Fruit fly (Drosophila melanogaster) whole organism, embryonic: ENCODE measurements around the gene yellow-e2.

ENCODE experiments used
- Aef1 ChIP-seq: fragments of 200-800 bp; sonication (Bioruptor generic); IDR thresholded peaks from 3 replicates; pipeline ENCODE4 v1.3.6; 2022; ENCODE audit warnings: missing biosample characterization, missing genetic modification characterization
- Antp ChIP-seq: fragments of 200-800 bp; sonication (Bioruptor generic); optimal IDR thresholded peaks from 3 replicates; lab custom pipeline; 2016; ENCODE audit warnings: missing biosample characterization, missing genetic modification characterization
- BEAF-32 ChIP-seq: fragments of 200-800 bp; sonication (Bioruptor generic); optimal IDR thresholded peaks from 3 replicates; lab custom pipeline; 2017; ENCODE audit warnings: missing biosample characterization, missing genetic modification characterization, mild to moderate bottlenecking, moderate library complexity, missing genetic modification reagents
- CG11696 ChIP-seq: fragments of 200-800 bp; sonication (Bioruptor generic); IDR thresholded peaks from 2 replicates; pipeline ENCODE4 v1.3.6; 2022; ENCODE audit warnings: missing biosample characterization, missing genetic modification characterization
- CG12299 ChIP-seq: fragments of 200-800 bp; sonication (Bioruptor generic); optimal IDR thresholded peaks from 2 replicates; lab custom pipeline; 2018; ENCODE audit warnings: missing biosample characterization, mild to moderate bottlenecking, missing genetic modification characterization
- CG13123 ChIP-seq: fragments of 200-800 bp; sonication (Bioruptor generic); optimal IDR thresholded peaks from 2 replicates; lab custom pipeline; 2016; ENCODE audit warnings: missing biosample characterization, missing genetic modification characterization
- CG13287 ChIP-seq: fragments of 200-800 bp; sonication (Bioruptor generic); IDR thresholded peaks from 2 replicates; pipeline ENCODE4 v1.3.6; 2022; ENCODE audit warnings: missing biosample characterization, missing genetic modification characterization; ENCODE audit not compliant: partially characterized antibody
- CG13775 ChIP-seq: fragments of 200-800 bp; sonication (Bioruptor generic); optimal IDR thresholded peaks from 3 replicates; lab custom pipeline; 2017; ENCODE audit warnings: missing biosample characterization, mild to moderate bottlenecking, missing genetic modification characterization
- CG15011 ChIP-seq: fragments of 200-800 bp; sonication (Bioruptor generic); optimal IDR thresholded peaks from 3 replicates; lab custom pipeline; 2018; ENCODE audit warnings: missing biosample characterization, mild to moderate bottlenecking, missing genetic modification characterization
- CG16863 ChIP-seq: fragments of 200-800 bp; sonication (Bioruptor generic); optimal IDR thresholded peaks from 3 replicates; lab custom pipeline; 2016; ENCODE audit warnings: missing biosample characterization, missing genetic modification characterization
- CG17361 ChIP-seq: fragments of 200-800 bp; sonication (Bioruptor generic); IDR thresholded peaks from 3 replicates; pipeline ENCODE4 v1.3.6; 2022; ENCODE audit warnings: missing biosample characterization, missing genetic modification characterization
- CG18011 ChIP-seq: fragments of 200-800 bp; sonication (Bioruptor generic); optimal IDR thresholded peaks from 2 replicates; lab custom pipeline; 2017; ENCODE audit warnings: missing biosample characterization, missing genetic modification characterization, mild to moderate bottlenecking, moderate library complexity, missing genotype
- CG18262 ChIP-seq: fragments of 200-800 bp; optimal IDR thresholded peaks from 3 replicates; lab custom pipeline; 2019; ENCODE audit warnings: missing biosample characterization, mild to moderate bottlenecking, missing genetic modification characterization, moderate library complexity
- CG18599 ChIP-seq: fragments of 200-800 bp; sonication (Bioruptor generic); optimal IDR thresholded peaks from 3 replicates; lab custom pipeline; 2017; ENCODE audit warnings: missing biosample characterization, missing genetic modification characterization, mild to moderate bottlenecking, moderate library complexity, missing genetic modification reagents
- CG2199 ChIP-seq: fragments of 200-800 bp; sonication (Bioruptor generic); IDR thresholded peaks from 3 replicates; pipeline ENCODE4 v1.3.6; 2022; ENCODE audit warnings: missing biosample characterization, missing genetic modification characterization
- CG31388 ChIP-seq: fragments of 200-800 bp; sonication (Bioruptor generic); optimal IDR thresholded peaks from 2 replicates; lab custom pipeline; 2016; ENCODE audit warnings: missing biosample characterization, missing genetic modification characterization
- CG3163 ChIP-seq: fragments of 200-800 bp; sonication (Bioruptor generic); optimal IDR thresholded peaks from 3 replicates; lab custom pipeline; 2016; ENCODE audit warnings: missing biosample characterization, missing genetic modification characterization
- CG4854 ChIP-seq: fragments of 200-800 bp; sonication (Bioruptor generic); optimal IDR thresholded peaks from 2 replicates; lab custom pipeline; 2016; ENCODE audit warnings: missing biosample characterization, missing genetic modification characterization, inconsistent platforms
- CG6254 ChIP-seq: fragments of 200-800 bp; sonication (Bioruptor generic); optimal IDR thresholded peaks from 3 replicates; lab custom pipeline; 2017; ENCODE audit warnings: mild to moderate bottlenecking, missing biosample characterization, missing genetic modification reagents, missing genetic modification characterization
- CG6689 ChIP-seq: fragments of 200-800 bp; sonication (Bioruptor generic); IDR thresholded peaks from 2 replicates; pipeline ENCODE4 v1.3.6; 2022; ENCODE audit warnings: missing biosample characterization, missing genetic modification characterization
- CG7987 ChIP-seq: fragments of 200-800 bp; sonication (Bioruptor generic); optimal IDR thresholded peaks from 2 replicates; lab custom pipeline; 2018; ENCODE audit warnings: missing biosample characterization, mild to moderate bottlenecking, missing genetic modification characterization, moderate library complexity
- CG8478 ChIP-seq: fragments of >200 bp; optimal IDR thresholded peaks from 2 replicates; lab custom pipeline; 2018
- D19A ChIP-seq: fragments of 200-800 bp; optimal IDR thresholded peaks from 3 replicates; lab custom pipeline; 2019; ENCODE audit warnings: missing biosample characterization, mild to moderate bottlenecking, missing genetic modification characterization, moderate library complexity
- Dek ChIP-seq: fragments of 200-800 bp; sonication (Bioruptor generic); optimal IDR thresholded peaks from 3 replicates; lab custom pipeline; 2019; ENCODE audit warnings: missing biosample characterization, mild to moderate bottlenecking, missing genetic modification characterization, moderate library complexity
- Dref ChIP-seq: fragments of 200-800 bp; sonication (Bioruptor generic); IDR thresholded peaks from 2 replicates; pipeline ENCODE4 v1.3.6; 2022; ENCODE audit warnings: missing biosample characterization, missing genetic modification characterization
- H15 ChIP-seq: fragments of 200-800 bp; sonication (Bioruptor generic); IDR thresholded peaks from 3 replicates; pipeline ENCODE4 v1.3.6; 2022; ENCODE audit warnings: missing biosample characterization, missing genetic modification characterization
- Hmx ChIP-seq: fragments of 200-800 bp; sonication (Bioruptor generic); optimal IDR thresholded peaks from 2 replicates; lab custom pipeline; 2016; ENCODE audit warnings: missing biosample characterization, missing genetic modification characterization
- MTF-1 ChIP-seq: fragments of 200-800 bp; sonication (Bioruptor generic); optimal IDR thresholded peaks from 2 replicates; lab custom pipeline; 2018; ENCODE audit warnings: missing biosample characterization, mild to moderate bottlenecking, missing genetic modification characterization, borderline replicate concordance
- Poxn ChIP-seq: fragments of 200-800 bp; sonication (Bioruptor generic); IDR thresholded peaks from 2 replicates; pipeline ENCODE4 v1.3.6; 2022; ENCODE audit warnings: missing biosample characterization, missing genetic modification characterization
- Rfx ChIP-seq: fragments of 200-800 bp; sonication (Bioruptor generic); IDR thresholded peaks from 2 replicates; pipeline ENCODE4 v1.3.6; 2022; ENCODE audit warnings: missing biosample characterization, missing genetic modification characterization
- Vsx1 ChIP-seq: fragments of 200-800 bp; sonication (Bioruptor generic); optimal IDR thresholded peaks from 2 replicates; lab custom pipeline; 2017; ENCODE audit warnings: missing biosample characterization, mild to moderate bottlenecking, missing genetic modification characterization, missing genetic modification reagents
- ap ChIP-seq: fragments of 200-800 bp; sonication (Bioruptor generic); IDR thresholded peaks from 2 replicates; pipeline ENCODE4 v1.3.6; 2022; ENCODE audit warnings: missing biosample characterization, missing genetic modification characterization
- az2 ChIP-seq: fragments of 200-800 bp; sonication (Bioruptor generic); optimal IDR thresholded peaks from 3 replicates; lab custom pipeline; 2016; ENCODE audit warnings: missing biosample characterization, missing genetic modification characterization
- cad ChIP-seq: fragments of >200 bp; optimal IDR thresholded peaks from 2 replicates; lab custom pipeline; 2017; ENCODE audit warnings: missing biosample characterization, missing genetic modification characterization
- dimm ChIP-seq: fragments of 200-800 bp; sonication (Bioruptor generic); IDR thresholded peaks from 2 replicates; pipeline ENCODE4 v1.3.6; 2022; ENCODE audit warnings: missing biosample characterization, missing genetic modification characterization
- dpn ChIP-seq, 2 experiments: fragments of 200-800 bp; sonication (Bioruptor generic); optimal IDR thresholded peaks; 3 replicates each; lab custom pipeline; 2016; ENCODE audit warnings: missing biosample characterization in 2 of 2, missing genetic modification characterization in 2 of 2
- dysf ChIP-seq: fragments of 200-800 bp; sonication (Bioruptor generic); IDR thresholded peaks from 3 replicates; pipeline ENCODE4 v1.3.6; 2022; ENCODE audit warnings: missing biosample characterization, missing genetic modification characterization
- ems ChIP-seq: fragments of 200-800 bp; sonication (Bioruptor generic); optimal IDR thresholded peaks from 3 replicates; lab custom pipeline; 2016; ENCODE audit warnings: missing biosample characterization, missing genetic modification characterization
- eyg ChIP-seq: fragments of 200-800 bp; sonication (Bioruptor generic); optimal IDR thresholded peaks from 3 replicates; lab custom pipeline; 2016; ENCODE audit warnings: missing biosample characterization, missing genetic modification characterization
- fd64A ChIP-seq: fragments of 200-800 bp; sonication (Bioruptor generic); optimal IDR thresholded peaks from 3 replicates; lab custom pipeline; 2018; ENCODE audit warnings: missing biosample characterization, mild to moderate bottlenecking, missing genetic modification characterization
- gcm2 ChIP-seq: fragments of 200-800 bp; sonication (Bioruptor generic); optimal IDR thresholded peaks from 2 replicates; lab custom pipeline; 2016; ENCODE audit warnings: missing biosample characterization, missing genetic modification characterization
- gfzf ChIP-seq: fragments of 200-800 bp; sonication (Bioruptor generic); optimal IDR thresholded peaks from 2 replicates; lab custom pipeline; 2016; ENCODE audit warnings: missing biosample characterization, mild to moderate bottlenecking, missing genetic modification characterization, moderate library complexity
- grn ChIP-seq: fragments of 200-800 bp; sonication (Bioruptor generic); optimal IDR thresholded peaks from 3 replicates; lab custom pipeline; 2017; ENCODE audit warnings: missing biosample characterization, missing genetic modification characterization
- gsb ChIP-seq: fragments of 200-800 bp; sonication (Bioruptor generic); IDR thresholded peaks from 2 replicates; pipeline ENCODE4 v1.3.6; 2022; ENCODE audit warnings: missing biosample characterization, missing genetic modification characterization
- jing ChIP-seq: fragments of 200-800 bp; sonication (Bioruptor generic); optimal IDR thresholded peaks from 2 replicates; lab custom pipeline; 2018; ENCODE audit warnings: missing biosample characterization, mild to moderate bottlenecking, missing genetic modification characterization
- kah ChIP-seq: fragments of 200-800 bp; sonication (Bioruptor generic); optimal IDR thresholded peaks from 2 replicates; lab custom pipeline; 2018; ENCODE audit warnings: missing biosample characterization, mild to moderate bottlenecking, missing genetic modification characterization
- knrl ChIP-seq: fragments of 200-800 bp; sonication (Bioruptor generic); IDR thresholded peaks from 3 replicates; pipeline ENCODE4 v1.3.6; 2022; ENCODE audit warnings: missing biosample characterization, missing genetic modification characterization; ENCODE audit not compliant: partially characterized antibody
- lab ChIP-seq: fragments of 200-800 bp; sonication (Bioruptor generic); optimal IDR thresholded peaks from 3 replicates; lab custom pipeline; 2017; ENCODE audit warnings: missing biosample characterization, missing genetic modification characterization, mild to moderate bottlenecking, moderate library complexity, missing genetic modification reagents
- pb ChIP-seq: fragments of 200-800 bp; sonication (Bioruptor generic); optimal IDR thresholded peaks from 3 replicates; lab custom pipeline; 2016; ENCODE audit warnings: missing biosample characterization, missing genetic modification characterization
- peb ChIP-seq: fragments of 200-800 bp; sonication (Bioruptor generic); IDR thresholded peaks from 2 replicates; pipeline ENCODE4 v1.3.6; 2022; ENCODE audit warnings: missing biosample characterization, missing genetic modification characterization
- seq ChIP-seq: fragments of 200-800 bp; sonication (Bioruptor generic); IDR thresholded peaks from 2 replicates; pipeline ENCODE4 v1.3.6; 2022; ENCODE audit warnings: missing biosample characterization, missing genetic modification characterization
- sr ChIP-seq: fragments of 200-800 bp; sonication (Bioruptor generic); IDR thresholded peaks from 3 replicates; pipeline ENCODE4 v1.3.6; 2022; ENCODE audit warnings: missing biosample characterization, missing genetic modification characterization
- toy ChIP-seq: fragments of 200-800 bp; sonication (Bioruptor generic); IDR thresholded peaks from 2 replicates; pipeline ENCODE4 v1.3.6; 2022; ENCODE audit warnings: missing biosample characterization, missing genetic modification characterization

The yellow-e2 gene

dm6 chr3R:13446489-13446888 is 39.7 kb upstream of the yellow-e2 start (continued):
- no peak for TF ChIP-seq eyg
- TF ChIP-seq CG17361 (GFP tag; lab: Robert Waterston, UW) = peak; percentile 80
- TF ChIP-seq CG4854 = no peak
- peak; percentile 21 for TF ChIP-seq Hmx (GFP tag; lab: Kevin White, UChicago)
- TF ChIP-seq CG13775 (GFP tag; lab: Kevin White, UChicago) = peak; percentile 40
- TF ChIP-seq Antp = no peak
- no peak for TF ChIP-seq CG13287 (GFP tag; lab: Robert Waterston, UW)
- TF ChIP-seq sr (GFP tag; lab: Robert Waterston, UW) = no peak
- TF ChIP-seq jing (GFP tag; lab: Kevin White, UChicago) = no peak
- TF ChIP-seq Poxn (GFP tag; lab: Robert Waterston, UW) = no peak
- peak; percentile 19 for TF ChIP-seq az2 (GFP tag; lab: Kevin White, UChicago)
- TF ChIP-seq pb = no peak
- peak; percentile 54 for TF ChIP-seq Rfx
- TF ChIP-seq lab = peak; percentile 20
- TF ChIP-seq CG11696 (GFP tag; lab: Robert Waterston, UW) = no peak
- no peak for TF ChIP-seq seq (GFP tag; lab: Robert Waterston, UW)
- TF ChIP-seq dpn (GFP tag; optimal IDR thresholded peaks at IDR 0.05; lab: Kevin White, UChicago) = peak; percentile 26 to 27
- TF ChIP-seq BEAF-32 = no peak
- TF ChIP-seq CG31388 (GFP tag; lab: Kevin White, UChicago) = no peak
- no peak for TF ChIP-seq CG15011 (GFP tag; lab: Kevin White, UChicago)
- TF ChIP-seq peb (GFP tag; lab: Robert Waterston, UW) = no peak
- TF ChIP-seq knrl (GFP tag; lab: Robert Waterston, UW) = no peak
- no peak for TF ChIP-seq gcm2
- no peak for TF ChIP-seq fd64A (GFP tag; lab: Kevin White, UChicago)
- no peak for TF ChIP-seq toy (GFP tag; lab: Robert Waterston, UW)
- TF ChIP-seq kah = no peak
- no peak; the same call in 1 of the 2 replicates for TF ChIP-seq CG6689 (GFP tag; lab: Robert Waterston, UW)
- TF ChIP-seq CG6254 (GFP tag; lab: Kevin White, UChicago) = peak; percentile 18
- TF ChIP-seq ap (GFP tag; lab: Robert Waterston, UW) = no peak
- TF ChIP-seq MTF-1 (GFP tag; lab: Kevin White, UChicago) = no peak
- TF ChIP-seq CG8478 (lab: Kevin White, UChicago) = no peak
- no peak for TF ChIP-seq CG12299 (tag; lab: Kevin White, UChicago)
- no peak for TF ChIP-seq gsb (GFP tag; lab: Robert Waterston, UW)
- TF ChIP-seq CG16863 (GFP tag; lab: Kevin White, UChicago) = peak; percentile 13
- no peak for TF ChIP-seq Aef1 (GFP tag; lab: Robert Waterston, UW)
- peak; percentile 76 for TF ChIP-seq CG18262 (tag; lab: Kevin White, UChicago)
- no peak for TF ChIP-seq gfzf (GFP tag; lab: Kevin White, UChicago)
- TF ChIP-seq grn (GFP tag; lab: Kevin White, UChicago) = no peak
- no peak for TF ChIP-seq CG18011 (GFP tag; lab: Kevin White, UChicago)
- TF ChIP-seq H15 = no peak
- no peak for TF ChIP-seq CG2199
- no peak for TF ChIP-seq Dref
- no peak for TF ChIP-seq CG13123 (GFP tag; lab: Kevin White, UChicago)
- peak; percentile 68; the same call in 2 of the 3 replicates for TF ChIP-seq dysf
- TF ChIP-seq ems (GFP tag; lab: Kevin White, UChicago) = peak; percentile 7
- no peak for TF ChIP-seq cad (GFP tag; lab: Kevin White, UChicago)
- TF ChIP-seq Dek (tag; lab: Kevin White, UChicago) = no peak
- TF ChIP-seq CG7987 = no peak
- peak; percentile 21 for TF ChIP-seq CG18599 (GFP tag; lab: Kevin White, UChicago)
- no peak for TF ChIP-seq dimm
- TF ChIP-seq D19A (tag; lab: Kevin White, UChicago) = peak; percentile 15
- no peak for TF ChIP-seq CG3163 (GFP tag; lab: Kevin White, UChicago)
- no peak for TF ChIP-seq Vsx1 (GFP tag; lab: Kevin White, UChicago)
